Fruit fly (Drosophila melanogaster) S2 (cell line): Measurements from ENCODE around the gene ush.
A peak's percentile ranks its signal among the peaks of the same experiment; 100 is the strongest.

ENCODE experiments used
- CG8478 ChIP-seq: fragments of >200 bp; optimal IDR thresholded peaks from 2 replicates; lab custom pipeline; 2018
- CTCF ChIP-seq, 2 experiments: fragments of >200 bp; optimal IDR thresholded peaks; 2 replicates each; lab custom pipeline; 2018

ush gene

dm6 chr2L:475920-476319 is at the start of gene ush:
TSS of gene ush (plus strand) at chr2L:476220.
- TF ChIP-seq CG8478 (lab: Kevin White, UChicago): no peak
- TF ChIP-seq CTCF (optimal IDR thresholded peaks at IDR 0.05; lab: Kevin White, UChicago): no peak

DNA sequence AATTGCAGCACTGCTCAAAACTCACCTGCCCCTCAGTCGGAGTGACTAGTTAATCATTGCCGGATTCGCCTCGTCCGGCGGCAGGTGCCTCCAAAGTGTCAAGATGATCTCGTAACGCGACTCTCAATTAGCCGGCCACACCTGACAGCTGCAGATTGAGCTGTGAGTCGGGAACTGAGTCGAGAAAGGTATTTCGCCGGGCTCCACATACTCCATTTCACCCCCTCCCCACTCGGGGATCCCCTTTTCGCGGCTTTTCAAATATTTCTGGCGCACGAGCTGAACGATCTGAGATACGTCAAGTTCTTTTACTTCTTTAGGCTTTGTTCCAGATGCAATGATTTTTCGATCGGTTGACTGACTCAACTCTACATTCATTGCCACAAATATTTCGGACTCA is 49.6 kb upstream of the ush start:
- TF ChIP-seq CG8478 (lab: Kevin White, UChicago): no peak
- TF ChIP-seq CTCF (optimal IDR thresholded peaks at IDR 0.05; lab: Kevin White, UChicago): no peak

DNA sequence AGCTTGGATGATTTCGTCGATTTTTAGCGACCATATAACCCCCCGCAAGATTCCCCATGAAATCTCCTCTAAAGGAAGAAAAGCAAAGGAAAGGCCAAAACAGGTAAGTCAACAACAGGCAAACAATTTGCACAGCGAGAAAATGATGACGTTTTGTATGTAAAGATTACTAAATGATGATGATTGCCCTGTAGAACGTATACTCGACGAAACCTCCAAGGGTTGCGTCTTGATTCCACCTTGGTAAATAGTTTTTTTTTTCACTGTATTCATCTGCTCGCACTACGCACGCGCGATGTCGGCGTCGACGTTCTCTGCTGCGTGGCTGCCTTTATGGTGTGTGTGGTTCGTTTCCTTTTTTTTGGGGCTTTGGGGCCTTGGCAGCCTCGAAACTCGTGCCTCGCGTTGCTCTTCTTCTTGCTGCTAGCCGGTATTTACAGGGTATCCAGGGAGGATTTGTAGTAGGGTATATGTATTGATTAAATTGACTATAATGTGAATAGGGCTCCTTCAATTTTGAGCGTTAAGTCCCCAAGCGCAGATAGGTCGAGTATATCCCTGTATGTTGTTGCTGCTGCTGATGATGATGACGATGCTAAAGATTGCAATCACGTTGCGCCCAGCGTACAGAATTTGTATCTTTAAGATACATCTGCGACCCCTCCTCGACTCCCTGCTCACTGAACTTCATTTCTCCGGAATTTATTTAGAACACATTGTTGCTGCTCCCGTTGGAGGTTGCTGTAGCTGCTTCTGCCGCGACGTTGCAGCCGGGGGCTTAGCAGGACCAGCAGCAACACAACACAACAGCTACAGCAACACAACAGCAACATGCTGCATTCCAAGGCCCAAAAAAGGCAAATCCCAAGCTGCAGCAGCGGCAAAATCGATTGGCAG is 48.4 kb upstream of the ush start:
- TF ChIP-seq CG8478 (lab: Kevin White, UChicago) (no peak), CTCF (optimal IDR thresholded peaks at IDR 0.05; lab: Kevin White, UChicago) (no peak)

DNA sequence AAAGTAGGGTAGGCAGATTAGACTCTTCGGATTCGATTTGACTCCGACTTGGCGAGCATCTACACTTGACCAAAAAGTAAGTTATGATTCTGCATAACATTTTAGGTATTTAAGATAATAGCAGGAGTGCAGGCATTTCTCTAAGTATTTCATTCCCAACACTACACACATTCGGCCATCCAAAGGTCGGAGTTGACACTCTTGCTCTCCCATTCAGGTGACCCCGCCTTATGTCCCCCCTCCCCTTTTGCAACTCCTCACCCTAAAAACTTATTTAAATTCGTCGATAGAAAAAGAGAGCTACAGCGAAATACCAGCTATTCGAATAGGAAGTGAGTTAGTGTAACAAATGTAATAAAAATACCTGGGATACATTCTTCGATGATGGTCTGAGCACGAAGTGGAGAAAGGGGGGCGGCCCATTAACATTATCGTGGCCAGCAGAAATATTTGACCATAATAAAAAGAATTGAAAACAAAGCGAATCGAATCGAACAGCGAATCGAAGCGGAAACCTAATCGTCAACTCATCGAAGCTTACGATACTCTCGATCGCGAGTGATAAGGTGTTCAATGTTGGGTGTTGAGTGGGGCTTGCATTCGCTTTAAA is 47.5 kb upstream of the ush start:
- no peak for TF ChIP-seq CTCF (optimal IDR thresholded peaks at IDR 0.05; lab: Kevin White, UChicago)
- TF ChIP-seq CG8478 (lab: Kevin White, UChicago): no peak

- no peak for TF ChIP-seq CG8478 (lab: Kevin White, UChicago)
- TF ChIP-seq CTCF (optimal IDR thresholded peaks at IDR 0.05; lab: Kevin White, UChicago): no peak
Observed at dm6 chr2L:429680-430484, 46.1 kb upstream of the ush start.

DNA sequence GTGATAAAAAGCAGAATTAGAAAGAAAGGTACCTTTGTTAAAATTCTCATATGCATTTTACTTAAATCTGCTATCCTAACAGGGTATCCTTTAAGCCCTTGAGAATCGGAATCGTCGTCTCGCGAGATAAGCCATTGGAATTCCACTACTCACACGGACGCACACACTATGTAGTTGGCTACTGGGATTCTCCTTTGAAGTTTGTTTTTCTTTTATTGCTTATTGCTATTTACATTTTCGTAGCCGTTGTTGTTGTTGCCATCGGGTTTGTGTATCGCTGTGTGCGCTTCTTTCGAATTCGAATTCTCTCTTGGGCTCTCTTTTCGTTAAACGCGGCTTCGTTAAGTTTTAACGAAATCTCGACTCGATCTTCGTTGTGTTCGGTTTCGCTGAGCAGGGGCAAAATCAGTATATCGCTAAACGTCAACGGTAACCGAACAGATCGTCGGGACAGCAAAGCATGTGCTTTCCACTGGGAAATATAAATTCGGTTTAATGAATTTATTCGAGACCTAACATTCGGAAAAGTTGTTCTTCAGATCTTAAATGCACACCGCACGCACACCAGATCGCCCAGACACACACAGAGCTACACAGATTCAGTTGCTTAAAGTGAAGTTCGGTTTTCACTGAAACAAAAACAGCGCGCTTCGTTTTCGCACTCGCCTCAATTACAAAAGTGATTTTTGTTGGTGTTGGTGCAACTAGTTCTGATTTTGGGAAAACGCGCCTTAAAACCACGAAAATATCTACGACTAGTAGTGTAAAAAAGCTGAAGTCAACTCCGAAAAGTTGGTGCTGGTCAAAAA is 45.0 kb upstream of the ush start, which contains the start of gene ex:
TSS of gene ex (plus strand) at position 408 of the 809 bp plus-strand sequence.
- no peak for TF ChIP-seq CG8478 (lab: Kevin White, UChicago)
- peak in 1 of 2 experiments; percentile 24 for TF ChIP-seq CTCF (optimal IDR thresholded peaks at IDR 0.05; lab: Kevin White, UChicago)

DNA sequence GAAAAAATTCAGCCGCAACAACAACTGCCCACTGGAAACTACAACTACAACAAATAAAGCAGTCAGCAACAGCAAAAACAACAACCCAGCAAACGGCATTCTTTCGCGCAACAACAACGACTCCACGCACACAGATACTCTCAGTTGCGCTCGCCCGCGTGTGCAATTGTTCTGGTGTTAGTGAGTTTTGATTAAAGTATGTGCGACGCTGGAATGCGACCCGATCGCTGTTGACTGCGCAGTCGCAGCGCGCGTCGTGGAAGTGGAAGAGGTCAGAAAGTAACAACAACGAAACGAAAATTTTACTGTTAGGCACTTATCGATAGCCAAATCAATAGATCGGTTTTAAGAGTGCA is 44.4 kb upstream of the ush start:
- no peak for TF ChIP-seq CTCF (optimal IDR thresholded peaks at IDR 0.05; lab: Kevin White, UChicago)
- TF ChIP-seq CG8478 (lab: Kevin White, UChicago): no peak

DNA sequence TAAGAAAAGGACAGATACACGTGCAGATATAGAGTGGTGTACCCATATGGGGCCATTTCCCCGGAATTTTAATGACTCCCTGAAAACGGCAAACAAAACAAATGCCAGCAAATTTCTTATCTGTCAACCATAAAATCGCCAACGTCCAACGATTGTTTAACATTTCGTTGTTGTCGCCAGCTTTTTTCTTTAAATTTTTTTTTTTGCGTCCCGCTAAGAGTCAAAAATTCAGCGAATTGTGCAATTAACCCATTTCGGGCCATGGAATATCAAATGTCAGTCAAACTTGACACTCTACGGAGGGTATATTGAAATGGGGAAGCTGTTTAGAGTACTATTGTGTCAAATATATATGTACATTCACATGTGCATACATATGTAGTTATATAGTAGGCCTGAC is 43.9 kb upstream of the ush start:
- TF ChIP-seq CTCF (optimal IDR thresholded peaks at IDR 0.05; lab: Kevin White, UChicago) (no peak), CG8478 (lab: Kevin White, UChicago) (no peak)

DNA sequence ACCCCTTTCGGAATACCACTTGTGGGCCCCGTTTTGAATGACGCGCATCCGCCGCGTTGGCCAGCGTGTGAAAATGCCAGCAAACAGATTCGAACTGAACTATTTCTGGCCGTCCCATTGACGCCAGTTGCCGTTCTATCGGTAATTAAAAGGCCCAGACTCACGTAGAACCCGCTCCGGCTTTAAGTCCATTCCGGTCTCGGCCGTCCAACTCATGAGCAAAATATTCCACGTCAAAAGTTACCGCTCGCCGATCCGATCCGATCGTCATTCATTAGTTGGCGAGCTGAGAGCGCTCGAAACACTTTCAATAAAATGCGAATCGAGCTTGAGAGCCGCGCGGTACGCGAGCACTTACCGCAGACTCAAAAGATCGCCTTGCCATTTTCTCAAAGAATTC is 41.6 kb upstream of the ush start:
- no peak for TF ChIP-seq CG8478 (lab: Kevin White, UChicago)
- no peak for TF ChIP-seq CTCF (optimal IDR thresholded peaks at IDR 0.05; lab: Kevin White, UChicago)

DNA sequence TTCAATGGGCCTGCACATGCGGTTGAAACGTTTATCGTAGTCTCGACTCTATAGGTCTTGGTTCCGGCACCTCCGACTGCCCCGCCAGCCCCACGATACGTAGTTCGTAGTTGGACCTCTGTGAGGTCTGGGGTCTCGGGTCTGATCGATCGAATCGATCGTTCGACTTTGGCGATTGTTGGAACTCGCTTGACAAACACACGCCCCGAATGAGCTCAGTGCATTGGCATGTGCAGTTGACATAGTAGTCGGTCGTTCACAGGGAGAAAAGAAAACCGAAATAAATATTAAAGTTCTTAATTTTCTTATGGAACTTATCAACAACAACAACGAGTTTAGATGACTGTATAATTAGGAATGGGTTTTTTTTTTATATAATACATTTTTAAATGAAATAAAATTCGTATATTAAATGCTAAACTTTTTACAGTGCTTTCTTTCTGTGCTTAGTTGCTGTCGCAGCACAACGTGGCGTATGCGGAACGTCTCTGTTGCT is 40.7 kb upstream of the ush start:
- TF ChIP-seq CG8478 (lab: Kevin White, UChicago): no peak
- TF ChIP-seq CTCF (optimal IDR thresholded peaks at IDR 0.05; lab: Kevin White, UChicago): no peak

- TF ChIP-seq CTCF (optimal IDR thresholded peaks at IDR 0.05; lab: Kevin White, UChicago): no peak
- TF ChIP-seq CG8478 (lab: Kevin White, UChicago): no peak
Observed at dm6 chr2L:437498-437897, 38.5 kb upstream of the ush start.

DNA sequence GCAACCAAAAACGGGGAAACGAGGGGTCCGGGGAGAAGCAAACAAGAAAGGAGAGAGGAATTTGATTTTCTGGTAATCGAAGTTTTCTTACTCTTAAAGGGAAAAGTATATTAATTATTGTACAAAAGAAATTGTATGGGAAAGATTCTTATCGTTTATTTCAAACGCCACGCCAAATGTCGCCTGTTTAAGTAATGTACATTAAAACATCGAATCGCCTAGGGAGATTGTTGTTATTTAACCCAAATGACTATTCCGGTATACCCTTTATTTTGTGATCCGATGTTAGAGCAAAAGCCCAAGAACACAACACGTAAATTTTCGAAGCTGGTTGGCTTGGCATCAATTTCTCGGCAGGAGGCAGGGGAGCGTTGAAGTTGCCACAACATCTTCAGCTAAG is 36.7 kb upstream of the ush start:
- TF ChIP-seq CG8478 (lab: Kevin White, UChicago): no peak
- TF ChIP-seq CTCF (optimal IDR thresholded peaks at IDR 0.05; lab: Kevin White, UChicago): no peak

dm6 chr2L:440638-441454 is 35.2 kb upstream of the ush start:
- TF ChIP-seq CTCF (optimal IDR thresholded peaks at IDR 0.05; lab: Kevin White, UChicago): no peak
- TF ChIP-seq CG8478 (lab: Kevin White, UChicago): no peak
